Fruit fly (Drosophila melanogaster): Measurements from ENCODE around the gene Gyc76C.

DNA sequence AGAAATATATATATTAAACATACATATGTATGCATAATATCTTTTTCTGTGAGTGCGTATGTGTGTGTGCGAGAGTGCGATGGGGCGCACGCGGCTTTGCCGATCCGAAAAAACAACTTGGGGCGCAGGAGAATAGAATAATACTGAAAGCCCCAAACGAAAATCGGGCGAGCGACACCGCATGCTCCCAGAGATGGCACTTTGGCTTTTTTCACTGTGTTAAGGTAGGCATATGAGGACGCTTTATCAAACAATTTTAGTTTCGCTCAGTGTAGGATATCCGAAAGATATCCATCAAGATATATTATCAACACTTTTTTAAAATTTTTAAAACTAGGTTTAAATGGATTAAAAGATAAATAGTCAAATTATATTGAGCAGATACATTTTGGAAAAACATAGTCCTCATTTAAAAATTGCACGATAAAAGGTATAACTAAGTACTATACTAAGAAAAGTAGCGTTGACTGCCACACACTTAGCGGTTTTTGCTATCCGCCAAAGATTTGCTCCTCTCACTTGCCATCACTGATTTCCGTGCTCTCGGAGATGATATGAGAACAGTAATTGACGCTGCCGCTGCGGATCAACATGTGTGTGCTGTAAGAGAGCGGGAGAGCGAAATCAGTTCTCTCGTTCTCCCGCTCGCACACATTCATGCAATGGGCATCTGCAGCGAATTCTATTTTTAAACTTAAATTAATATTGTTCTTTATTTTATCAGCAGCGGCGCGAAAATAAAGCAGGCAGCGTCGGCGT lies 2.3 kb downstream of the Gyc76C start:
- TF ChIP-seq Snoo (tag; optimal IDR thresholded peaks at IDR 0.05) = peak; percentile 58
- TF ChIP-seq CG17806 (tag; optimal IDR thresholded peaks at IDR 0.05) = peak; percentile 48
- peak; percentile 14; the same call in 1 of the 2 replicates for TF ChIP-seq CG32121 (GFP tag; IDR thresholded peaks at IDR 0.05)
- peak; percentile 38; the same call in 1 of the 3 replicates for TF ChIP-seq CG4496 (GFP tag; IDR thresholded peaks at IDR 0.05)
- TF ChIP-seq rn (GFP tag; IDR thresholded peaks at IDR 0.05) = no peak
- no peak for TF ChIP-seq CG13204 (GFP tag; optimal IDR thresholded peaks at IDR 0.05)
- TF ChIP-seq gl (tag; optimal IDR thresholded peaks at IDR 0.05) = no peak
- peak; percentile 61 for TF ChIP-seq CG15710 (tag; optimal IDR thresholded peaks at IDR 0.05)
- TF ChIP-seq CG10348 (GFP tag; IDR thresholded peaks at IDR 0.05) = no peak
- peak; percentile 47; the same call in 2 of the 3 replicates for TF ChIP-seq fd96Ca (GFP tag; IDR thresholded peaks at IDR 0.05)
- TF ChIP-seq CG34367 (tag; optimal IDR thresholded peaks at IDR 0.05) = peak; percentile 55

Data from whole organism, pupa.